Worm (Caenorhabditis elegans) whole organism, early embryonic: Measurements from ENCODE around the gene elo-4.

Experiments
- flt-1 ChIP-seq: fragments of 200-800 bp; sonication (Bioruptor generic); IDR thresholded peaks from 2 replicates; pipeline ENCODE4 v1.3.6; 2022; ENCODE audit warnings: missing genetic modification characterization, missing compliant biosample characterization
- hmg-4 ChIP-seq: fragments of 200-800 bp; sonication (Bioruptor generic); optimal IDR thresholded peaks from 2 replicates; lab custom pipeline; 2018; ENCODE audit warnings: mild to moderate bottlenecking, missing genetic modification characterization, missing compliant biosample characterization
- pes-1 ChIP-seq: fragments of 200-800 bp; sonication (Bioruptor generic); IDR thresholded peaks from 2 replicates; pipeline ENCODE4 v1.3.6; 2022; ENCODE audit warnings: missing genetic modification reagents, missing genetic modification characterization, missing compliant biosample characterization
- tra-4 ChIP-seq: sonication (generic microtip); optimal IDR thresholded peaks from 2 replicates; lab custom pipeline; 2017; ENCODE audit warnings: missing genetic modification characterization, missing compliant biosample characterization

ce11 chrIII:9355412-9355969 lies 21.4 kb upstream of the elo-4 start, which contains the start of gene chtb-1:
- TF ChIP-seq pes-1 (GFP tag; lab: Robert Waterston, UW) (no peak), hmg-4 (GFP tag; lab: Kevin White, UChicago) (no peak), flt-1 (GFP tag; lab: Robert Waterston, UW) (no peak), tra-4 (tag; lab: Kevin White, UChicago) (no peak)
